Fruit fly (Drosophila melanogaster) Kc167 (cell line): ENCODE measurements around the gene Dic61B.

Experiments
- Myc ChIP-seq: fragments of >200 bp; optimal IDR thresholded peaks from 2 replicates; lab custom pipeline; 2017; ENCODE audit warnings: missing external identifiers
- Sin3A ChIP-seq: fragments of >200 bp; optimal IDR thresholded peaks from 2 replicates; lab custom pipeline; 2018; ENCODE audit warnings: missing external identifiers
- h ChIP-seq: fragments of >200 bp; optimal IDR thresholded peaks from 3 replicates; lab custom pipeline; 2018; ENCODE audit warnings: missing external identifiers
- insv ChIP-seq: fragments of >200 bp; optimal IDR thresholded peaks from 3 replicates; lab custom pipeline; 2018; ENCODE audit warnings: missing external identifiers
- psq ChIP-seq: fragments of >200 bp; optimal IDR thresholded peaks from 2 replicates; lab custom pipeline; 2017; ENCODE audit warnings: missing external identifiers
- ttk ChIP-seq: sonication (Bioruptor generic); optimal IDR thresholded peaks from 2 replicates; lab custom pipeline; 2017; ENCODE audit warnings: missing external identifiers

Dic61B gene

dm6 chr3L:171729-172128 is 19.3 kb upstream of the Dic61B start:
- TF ChIP-seq ttk (lab: Kevin White, UChicago), result no peak
- TF ChIP-seq h (lab: Kevin White, UChicago), result no peak
- no peak for TF ChIP-seq psq
- no peak for TF ChIP-seq Sin3A
- no peak for TF ChIP-seq insv (lab: Kevin White, UChicago)
- TF ChIP-seq Myc (lab: Kevin White, UChicago), result no peak

- TF ChIP-seq Myc (lab: Kevin White, UChicago), result no peak
- TF ChIP-seq ttk (lab: Kevin White, UChicago), result no peak
- TF ChIP-seq insv (lab: Kevin White, UChicago), result no peak
- TF ChIP-seq psq, result no peak
- TF ChIP-seq h (lab: Kevin White, UChicago), result no peak
- no peak for TF ChIP-seq Sin3A
Measured at dm6 chr3L:166789-167132, 14.4 kb upstream of the Dic61B start.

- TF ChIP-seq ttk (lab: Kevin White, UChicago), result no peak
- no peak for TF ChIP-seq Myc (lab: Kevin White, UChicago)
- TF ChIP-seq insv (lab: Kevin White, UChicago), result no peak
- no peak for TF ChIP-seq Sin3A
- no peak for TF ChIP-seq h (lab: Kevin White, UChicago)
- TF ChIP-seq psq, result no peak
Measured at dm6 chr3L:165981-166788, 13.8 kb upstream of the Dic61B start.

dm6 chr3L:161833-162587 is 9.6 kb upstream of the Dic61B start:
- TF ChIP-seq insv (lab: Kevin White, UChicago), result no peak
- TF ChIP-seq ttk (lab: Kevin White, UChicago), result no peak
- TF ChIP-seq psq, result no peak
- TF ChIP-seq Myc (lab: Kevin White, UChicago), result no peak
- no peak for TF ChIP-seq Sin3A
- no peak for TF ChIP-seq h (lab: Kevin White, UChicago)

dm6 chr3L:160446-161094 is 8.2 kb upstream of the Dic61B start:
- no peak for TF ChIP-seq ttk (lab: Kevin White, UChicago)
- no peak for TF ChIP-seq psq
- no peak for TF ChIP-seq h (lab: Kevin White, UChicago)
- no peak for TF ChIP-seq insv (lab: Kevin White, UChicago)
- no peak for TF ChIP-seq Sin3A
- no peak for TF ChIP-seq Myc (lab: Kevin White, UChicago)

- TF ChIP-seq Sin3A, result no peak
- TF ChIP-seq insv (lab: Kevin White, UChicago), result no peak
- TF ChIP-seq h (lab: Kevin White, UChicago), result no peak
- TF ChIP-seq Myc (lab: Kevin White, UChicago), result no peak
- TF ChIP-seq psq, result no peak
- no peak for TF ChIP-seq ttk (lab: Kevin White, UChicago)
Measured at dm6 chr3L:159406-160084, 7.2 kb upstream of the Dic61B start.

dm6 chr3L:157674-158179 is 5.3 kb upstream of the Dic61B start:
- TF ChIP-seq h (lab: Kevin White, UChicago) (no peak), psq (no peak), ttk (lab: Kevin White, UChicago) (no peak), Myc (lab: Kevin White, UChicago) (no peak), Sin3A (no peak), insv (lab: Kevin White, UChicago) (no peak)

dm6 chr3L:156591-157303 is 4.4 kb upstream of the Dic61B start:
- TF ChIP-seq Myc (lab: Kevin White, UChicago), result no peak
- TF ChIP-seq ttk (lab: Kevin White, UChicago), result no peak
- TF ChIP-seq insv (lab: Kevin White, UChicago), result no peak
- no peak for TF ChIP-seq Sin3A
- TF ChIP-seq h (lab: Kevin White, UChicago), result no peak
- no peak for TF ChIP-seq psq

- TF ChIP-seq Myc (lab: Kevin White, UChicago) (no peak), insv (lab: Kevin White, UChicago) (no peak), h (lab: Kevin White, UChicago) (no peak)
Measured at dm6 chr3L:153670-154069, 1.3 kb upstream of the Dic61B start.

- no peak for TF ChIP-seq Myc (lab: Kevin White, UChicago)
- TF ChIP-seq insv (lab: Kevin White, UChicago), result no peak
- no peak for TF ChIP-seq ttk (lab: Kevin White, UChicago)
- TF ChIP-seq h (lab: Kevin White, UChicago), result no peak
- no peak for TF ChIP-seq psq
- TF ChIP-seq Sin3A, result no peak
Measured at dm6 chr3L:145998-146576, 6.3 kb downstream of the Dic61B start, which contains the start of gene CG6845. CG6845 (plus strand) TSS chr3L:146433.
